Fruit fly (Drosophila melanogaster) Kc167 (cell line): ENCODE results near the gene sicily.

ENCODE experiments used
- h ChIP-seq: fragments of >200 bp; optimal IDR thresholded peaks from 3 replicates; lab custom pipeline; 2018; ENCODE audit warnings: missing external identifiers
- psq ChIP-seq: fragments of >200 bp; optimal IDR thresholded peaks from 2 replicates; lab custom pipeline; 2017; ENCODE audit warnings: missing external identifiers

DNA sequence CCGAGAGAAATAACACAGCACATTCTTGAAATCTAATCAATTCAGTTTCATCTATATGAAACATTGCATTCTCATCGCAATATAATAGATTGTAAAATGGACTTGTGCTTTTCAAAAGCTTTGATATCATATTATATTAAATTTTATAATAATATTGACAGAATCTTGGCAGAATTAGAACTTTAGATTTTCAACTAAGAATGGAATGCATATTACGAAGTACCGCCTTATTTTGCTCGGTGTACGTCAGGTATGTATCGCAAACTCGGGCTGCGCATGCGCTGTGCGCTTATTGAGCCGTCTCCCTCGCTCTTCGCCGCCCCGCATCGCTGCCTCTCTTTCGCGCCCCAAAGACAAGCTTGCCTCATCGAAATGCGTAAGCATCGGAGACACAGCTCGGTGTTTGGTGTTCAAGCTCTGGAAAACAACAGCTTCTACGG is 23.6 kb downstream of the sicily start:
- TF ChIP-seq psq (no peak), h (no peak)
